Fruit fly (Drosophila melanogaster) whole organism, wandering third instar larva: ENCODE measurements around the gene EMC4.

Experiments used
- CG9705 ChIP-seq: fragments of 200-800 bp; sonication (Bioruptor generic); optimal IDR thresholded peaks from 2 replicates; lab custom pipeline; 2018; ENCODE audit warnings: missing biosample characterization, mild to moderate bottlenecking, missing genetic modification characterization
- Dfd ChIP-seq: fragments of >200 bp; optimal IDR thresholded peaks from 2 replicates; lab custom pipeline; 2017; ENCODE audit warnings: missing biosample characterization, missing genetic modification characterization
- HLH106 ChIP-seq: fragments of 200-800 bp; optimal IDR thresholded peaks from 3 replicates; lab custom pipeline; 2019; ENCODE audit warnings: missing biosample characterization, mild to moderate bottlenecking, missing genetic modification characterization, moderate library complexity
- Jra ChIP-seq: sonication (Bioruptor generic); optimal IDR thresholded peaks from 2 replicates; lab custom pipeline; 2016; ENCODE audit warnings: missing biosample characterization, missing genetic modification characterization
- OdsH ChIP-seq: fragments of 200-800 bp; sonication (Bioruptor generic); optimal IDR thresholded peaks from 2 replicates; lab custom pipeline; 2016; ENCODE audit warnings: missing biosample characterization, mild to moderate bottlenecking, missing genetic modification characterization
- br ChIP-seq: fragments of 200-800 bp; sonication (Bioruptor generic); optimal IDR thresholded peaks from 2 replicates; lab custom pipeline; 2016; ENCODE audit warnings: missing biosample characterization, missing genetic modification characterization
- brk ChIP-seq: fragments of 200-800 bp; sonication (Bioruptor generic); optimal IDR thresholded peaks from 2 replicates; lab custom pipeline; 2016; ENCODE audit warnings: missing biosample characterization, mild to moderate bottlenecking, missing genetic modification characterization
- lola ChIP-seq: fragments of >200 bp; optimal IDR thresholded peaks from 2 replicates; lab custom pipeline; 2017; ENCODE audit warnings: missing biosample characterization, missing genetic modification characterization
- pan ChIP-seq: fragments of >200 bp; optimal IDR thresholded peaks from 2 replicates; lab custom pipeline; 2017
- sage ChIP-seq: fragments of 200-800 bp; sonication (Bioruptor generic); optimal IDR thresholded peaks from 2 replicates; lab custom pipeline; 2016; ENCODE audit warnings: missing biosample characterization, mild to moderate bottlenecking, missing genetic modification characterization
- usp ChIP-seq: fragments of >200 bp; optimal IDR thresholded peaks from 2 replicates; lab custom pipeline; 2017; ENCODE audit warnings: missing biosample characterization, missing genetic modification characterization

- no peak for TF ChIP-seq Dfd (GFP tag; lab: Kevin White, UChicago)
- TF ChIP-seq lola (GFP tag; lab: Kevin White, UChicago) = no peak
- TF ChIP-seq usp = no peak
- TF ChIP-seq pan (lab: Kevin White, UChicago) = no peak
- no peak for TF ChIP-seq brk (GFP tag; lab: Kevin White, UChicago)
- no peak for TF ChIP-seq CG9705 (GFP tag; lab: Kevin White, UChicago)
- TF ChIP-seq br (GFP tag; lab: Kevin White, UChicago) = no peak
- no peak for TF ChIP-seq Jra (GFP tag; lab: Kevin White, UChicago)
- TF ChIP-seq sage (GFP tag; lab: Kevin White, UChicago) = no peak
- peak; percentile 0 for TF ChIP-seq OdsH (GFP tag; lab: Kevin White, UChicago)
- TF ChIP-seq HLH106 (tag; lab: Kevin White, UChicago) = no peak
Measured at dm6 chr3L:22877934-22878333, 9.9 kb upstream of the EMC4 start.
